Fruit fly (Drosophila melanogaster) whole organism, prepupa: ENCODE results near the gene CG7530.

ENCODE experiments used
- Blimp-1 ChIP-seq: fragments of 200-800 bp; sonication (Bioruptor generic); optimal IDR thresholded peaks from 3 replicates; lab custom pipeline; 2017; ENCODE audit warnings: missing biosample characterization, missing genetic modification characterization, mild to moderate bottlenecking, moderate library complexity, missing genetic modification reagents
- CG10631 ChIP-seq: fragments of 200-800 bp; sonication (Bioruptor generic); optimal IDR thresholded peaks from 2 replicates; lab custom pipeline; 2016; ENCODE audit warnings: missing biosample characterization, missing genetic modification characterization
- CG11762 ChIP-seq: fragments of 200-800 bp; sonication (Bioruptor generic); optimal IDR thresholded peaks from 3 replicates; lab custom pipeline; 2016; ENCODE audit warnings: missing biosample characterization, missing genetic modification characterization; ENCODE audit not compliant: insufficient read depth
- CG11902 ChIP-seq: fragments of 200-800 bp; sonication (Bioruptor generic); optimal IDR thresholded peaks from 3 replicates; lab custom pipeline; 2016; ENCODE audit warnings: missing biosample characterization, missing genetic modification characterization
- CG32006 ChIP-seq: fragments of 200-800 bp; sonication (Bioruptor generic); optimal IDR thresholded peaks from 3 replicates; lab custom pipeline; 2017; ENCODE audit warnings: missing biosample characterization, mild to moderate bottlenecking, missing genetic modification characterization
- CG34406 ChIP-seq: fragments of 200-800 bp; sonication (Bioruptor generic); optimal IDR thresholded peaks from 3 replicates; lab custom pipeline; 2016; ENCODE audit warnings: missing biosample characterization, missing genetic modification characterization
- CG4318 ChIP-seq: fragments of 200-800 bp; sonication (Bioruptor generic); optimal IDR thresholded peaks from 3 replicates; lab custom pipeline; 2017; ENCODE audit warnings: missing biosample characterization, mild to moderate bottlenecking, missing genetic modification characterization
- Hr39 ChIP-seq: fragments of 200-800 bp; sonication (Bioruptor generic); optimal IDR thresholded peaks from 2 replicates; lab custom pipeline; 2016; ENCODE audit warnings: missing biosample characterization, missing genetic modification characterization
- Hr4 ChIP-seq: fragments of 200-800 bp; sonication (Bioruptor generic); optimal IDR thresholded peaks from 3 replicates; lab custom pipeline; 2016; ENCODE audit warnings: missing biosample characterization, missing genetic modification characterization
- Sox14 ChIP-seq: fragments of 200-800 bp; sonication (Bioruptor generic); optimal IDR thresholded peaks from 3 replicates; lab custom pipeline; 2016; ENCODE audit warnings: missing biosample characterization, missing genetic modification characterization
- acj6 ChIP-seq: fragments of 200-800 bp; sonication (Bioruptor generic); optimal IDR thresholded peaks from 3 replicates; lab custom pipeline; 2016; ENCODE audit warnings: missing biosample characterization, missing genetic modification characterization
- eg ChIP-seq: fragments of 200-800 bp; sonication (Bioruptor generic); IDR thresholded peaks from 3 replicates; pipeline ENCODE4 v1.3.6; 2022; ENCODE audit warnings: missing biosample characterization, missing genetic modification characterization
- lz ChIP-seq: fragments of 200-800 bp; sonication (Bioruptor generic); optimal IDR thresholded peaks from 3 replicates; lab custom pipeline; 2016; ENCODE audit warnings: missing biosample characterization, missing genetic modification characterization
- spab ChIP-seq: fragments of 200-800 bp; sonication (Bioruptor generic); optimal IDR thresholded peaks from 2 replicates; lab custom pipeline; 2017; ENCODE audit warnings: missing biosample characterization, mild to moderate bottlenecking, missing genetic modification characterization, missing genetic modification reagents

- TF ChIP-seq Blimp-1 (GFP tag; lab: Kevin White, UChicago) (peak; percentile 55), acj6 (GFP tag; lab: Kevin White, UChicago) (peak; percentile 84), eg (GFP tag; lab: Robert Waterston, UW) (peak; percentile 92), CG11902 (GFP tag; lab: Kevin White, UChicago) (peak; percentile 73), CG4318 (GFP tag; lab: Kevin White, UChicago) (peak; percentile 83), Sox14 (GFP tag; lab: Kevin White, UChicago) (peak; percentile 88), lz (GFP tag; lab: Kevin White, UChicago) (peak; percentile 74), CG10631 (GFP tag; lab: Kevin White, UChicago) (peak; percentile 82), Hr39 (GFP tag; lab: Kevin White, UChicago) (peak; percentile 82), CG34406 (peak; percentile 70), Hr4 (peak; percentile 92), spab (GFP tag; lab: Kevin White, UChicago) (peak; percentile 70), CG32006 (GFP tag; lab: Kevin White, UChicago) (peak; percentile 91), CG11762 (peak; percentile 75)
These were observed 38.9 kb downstream of the CG7530 start for dm6 chr3R:14692230-14692970.
